Worm (Caenorhabditis elegans) whole organism, young adult: ENCODE results near the gene T07D3.2.

Source experiments
- B0261.1 ChIP-seq: sonication (generic microtip); optimal IDR thresholded peaks from 2 replicates; lab custom pipeline; 2016; ENCODE audit warnings: mild to moderate bottlenecking, missing genetic modification characterization, moderate library complexity, missing compliant biosample characterization
- F49E8.2 ChIP-seq: sonication (generic microtip); optimal IDR thresholded peaks from 3 replicates; lab custom pipeline; 2017; ENCODE audit warnings: missing genetic modification characterization, mild to moderate bottlenecking, missing compliant biosample characterization, antibody characterized with exemption, moderate library complexity; ENCODE audit not compliant: insufficient read depth
- die-1 ChIP-seq: sonication (generic microtip); optimal IDR thresholded peaks from 2 replicates; lab custom pipeline; 2016; ENCODE audit warnings: missing genotype, mild to moderate bottlenecking, missing genetic modification characterization, missing compliant biosample characterization
- hsf-1 ChIP-seq: fragments of 200-800 bp; sonication (Bioruptor generic); IDR thresholded peaks from 2 replicates; pipeline ENCODE4 v1.3.6; 2022; ENCODE audit warnings: missing genetic modification reagents, missing genetic modification characterization, missing compliant biosample characterization
- somi-1 ChIP-seq: fragments of 200-800 bp; sonication (Bioruptor generic); optimal IDR thresholded peaks from 2 replicates; lab custom pipeline; 2018; ENCODE audit warnings: mild to moderate bottlenecking, missing genetic modification characterization, missing compliant biosample characterization
- unc-62 ChIP-seq: fragments of 150-350 bp; optimal IDR thresholded peaks from 2 replicates; lab custom pipeline; 2014; ENCODE audit warnings: missing biosample characterization, missing genetic modification reagents, missing genetic modification characterization

DNA sequence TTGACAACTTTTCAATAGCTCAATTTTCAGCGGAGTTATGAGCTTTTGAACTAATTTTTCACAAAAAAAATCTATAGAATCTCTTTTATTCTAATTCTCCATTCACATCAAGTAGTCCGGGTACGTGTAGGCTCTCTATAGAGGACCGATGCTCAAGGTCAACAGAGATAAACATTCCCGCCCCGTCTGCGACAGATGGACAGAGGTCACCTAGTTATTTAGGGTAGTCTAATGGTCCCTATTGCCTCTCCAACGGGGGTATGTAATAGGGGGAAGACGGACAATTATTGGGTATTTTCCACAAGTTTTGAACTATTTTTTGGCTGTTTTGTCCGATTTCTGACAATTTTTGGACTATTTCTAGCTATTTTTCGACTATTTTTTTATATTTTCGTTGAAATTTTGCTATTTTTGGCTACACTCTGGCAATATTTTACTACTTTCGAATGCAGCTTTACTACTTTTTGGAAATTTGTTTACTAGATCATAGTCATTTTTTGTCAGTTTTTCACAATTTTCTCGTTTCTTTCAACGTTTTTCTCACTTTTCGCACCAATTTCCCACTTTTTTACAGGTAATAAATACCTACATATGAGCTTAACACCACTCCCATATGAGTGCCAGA is 33.4 kb upstream of the T07D3.2 start, which contains the start of gene fbxc-51:
- TF ChIP-seq somi-1 (GFP tag; lab: Kevin White, UChicago) (no peak), hsf-1 (GFP tag; lab: Robert Waterston, UW) (no peak), B0261.1 (no peak), unc-62 (GFP tag; lab: Kevin White, UChicago) (no peak), F49E8.2 (tag; lab: Kevin White, UChicago) (no peak), die-1 (tag; lab: Kevin White, UChicago) (no peak)
